Worm (Caenorhabditis elegans): ENCODE results near the gene Y46G5A.23.

- TF ChIP-seq blmp-1 (tag; optimal IDR thresholded peaks at IDR 0.05): no peak
- TF ChIP-seq nhr-76 (tag; optimal IDR thresholded peaks at IDR 0.05): no peak
- TF ChIP-seq unc-120 (tag; optimal IDR thresholded peaks at IDR 0.05; ENCODE audit: poor library complexity, severe bottlenecking): no peak
- no peak for TF ChIP-seq pha-4 (tag; optimal IDR thresholded peaks at IDR 0.05)
- no peak for TF ChIP-seq nhr-12 (tag; optimal IDR thresholded peaks at IDR 0.05)
- no peak for TF ChIP-seq ces-1 (GFP tag; optimal IDR thresholded peaks at IDR 0.05)
These were observed 18.1 kb downstream of the Y46G5A.23 start, which contains the start of gene Y46G5A.20 for ce11 chrII:12810709-12811108.
